Worm (Caenorhabditis elegans) whole organism, L2 larva: Measurements from ENCODE around the gene etc-1.

Experiments
- F13H6.1 ChIP-seq: sonication (generic microtip); optimal IDR thresholded peaks from 2 replicates; lab custom pipeline; 2016; ENCODE audit warnings: missing genetic modification characterization, missing compliant biosample characterization
- blmp-1 ChIP-seq: sonication (generic microtip); optimal IDR thresholded peaks from 2 replicates; lab custom pipeline; 2017; ENCODE audit warnings: missing genetic modification characterization, mild to moderate bottlenecking, missing compliant biosample characterization, antibody characterized with exemption, moderate library complexity; ENCODE audit not compliant: insufficient read depth
- egl-27 ChIP-seq: sonication (generic microtip); optimal IDR thresholded peaks from 3 replicates; lab custom pipeline; 2017; ENCODE audit warnings: missing biosample characterization, missing genetic modification reagents, missing genetic modification characterization
- elt-3 ChIP-seq: sonication (generic microtip); optimal IDR thresholded peaks from 2 replicates; lab custom pipeline; 2017; ENCODE audit warnings: missing biosample characterization, missing genetic modification characterization
- fos-1 ChIP-seq: fragments of 150-350 bp; optimal IDR thresholded peaks from 2 replicates; lab custom pipeline; 2014; ENCODE audit warnings: missing biosample characterization, missing genetic modification characterization
- lin-11 ChIP-seq: fragments of 150-350 bp; sonication (generic microtip); optimal IDR thresholded peaks from 2 replicates; lab custom pipeline; 2014; ENCODE audit warnings: missing biosample characterization, missing genetic modification characterization, inconsistent platforms, mixed read lengths
- mdl-1 ChIP-seq, 2 experiments: fragments of 150-350 bp in 1 of 2; sonication (generic microtip) in 1 of 2; optimal IDR thresholded peaks; 2 replicates each; lab custom pipeline; 2017; ENCODE audit warnings: missing biosample characterization in 2 of 2, missing genetic modification characterization in 2 of 2
- nhr-21 ChIP-seq: fragments of 150-350 bp; optimal IDR thresholded peaks from 2 replicates; lab custom pipeline; 2014; ENCODE audit warnings: missing biosample characterization, missing genetic modification characterization
- skn-1 ChIP-seq: sonication (generic microtip); optimal IDR thresholded peaks from 2 replicates; lab custom pipeline; 2017; ENCODE audit warnings: missing biosample characterization, missing genetic modification characterization
- snpc-4 ChIP-seq: fragments of 150-350 bp; optimal IDR thresholded peaks from 2 replicates; lab custom pipeline; 2014; ENCODE audit warnings: missing biosample characterization, missing genetic modification characterization
- unc-62 ChIP-seq: fragments of 150-350 bp; optimal IDR thresholded peaks from 2 replicates; lab custom pipeline; 2014; ENCODE audit warnings: missing biosample characterization, missing genetic modification reagents, missing genetic modification characterization
- zag-1 ChIP-seq: fragments of 150-350 bp; optimal IDR thresholded peaks from 2 replicates; lab custom pipeline; 2014; ENCODE audit warnings: missing biosample characterization, missing genetic modification characterization

- TF ChIP-seq nhr-21 = no peak
- no peak for TF ChIP-seq fos-1
- no peak for TF ChIP-seq lin-11 (tag; lab: Kevin White, UChicago)
- TF ChIP-seq F13H6.1 (tag; lab: Kevin White, UChicago) = no peak
- TF ChIP-seq elt-3 (tag; lab: Kevin White, UChicago) = no peak
- no peak for TF ChIP-seq unc-62 (GFP tag; lab: Kevin White, UChicago)
- no peak for TF ChIP-seq mdl-1 (tag; optimal IDR thresholded peaks at IDR 0.05; lab: Kevin White, UChicago)
- TF ChIP-seq snpc-4 = no peak
- TF ChIP-seq skn-1 (tag; lab: Kevin White, UChicago) = no peak
- TF ChIP-seq zag-1 (tag; lab: Kevin White, UChicago) = no peak
- TF ChIP-seq egl-27 (tag; lab: Kevin White, UChicago) = no peak
- TF ChIP-seq blmp-1 (tag; lab: Kevin White, UChicago) = no peak
These were observed 27.0 kb upstream of the etc-1 start, which contains the start of gene vab-9 for ce11 chrII:8637615-8638014.
